Fruit fly (Drosophila melanogaster) whole organism, prepupa: ENCODE results near the gene Mur18B.

Experiments used
- Blimp-1 ChIP-seq: fragments of 200-800 bp; sonication (Bioruptor generic); optimal IDR thresholded peaks from 3 replicates; lab custom pipeline; 2017; ENCODE audit warnings: missing biosample characterization, missing genetic modification characterization, mild to moderate bottlenecking, moderate library complexity, missing genetic modification reagents
- CG10669 ChIP-seq: fragments of 200-800 bp; sonication (Bioruptor generic); optimal IDR thresholded peaks from 3 replicates; lab custom pipeline; 2018; ENCODE audit warnings: missing biosample characterization, mild to moderate bottlenecking, missing genetic modification characterization, moderate library complexity
- CG11762 ChIP-seq: fragments of 200-800 bp; sonication (Bioruptor generic); optimal IDR thresholded peaks from 3 replicates; lab custom pipeline; 2016; ENCODE audit warnings: missing biosample characterization, missing genetic modification characterization; ENCODE audit not compliant: insufficient read depth
- CG11902 ChIP-seq: fragments of 200-800 bp; sonication (Bioruptor generic); optimal IDR thresholded peaks from 3 replicates; lab custom pipeline; 2016; ENCODE audit warnings: missing biosample characterization, missing genetic modification characterization
- CG15336 ChIP-seq: fragments of 200-800 bp; sonication (Bioruptor generic); IDR thresholded peaks from 2 replicates; pipeline ENCODE4 v1.3.6; 2022; ENCODE audit warnings: missing biosample characterization, missing genetic modification characterization
- CG3032 ChIP-seq: fragments of 200-800 bp; optimal IDR thresholded peaks from 2 replicates; lab custom pipeline; 2019; ENCODE audit warnings: missing biosample characterization, mild to moderate bottlenecking, missing genetic modification characterization, moderate library complexity
- CG32006 ChIP-seq: fragments of 200-800 bp; sonication (Bioruptor generic); optimal IDR thresholded peaks from 3 replicates; lab custom pipeline; 2017; ENCODE audit warnings: missing biosample characterization, mild to moderate bottlenecking, missing genetic modification characterization
- CG34406 ChIP-seq: fragments of 200-800 bp; sonication (Bioruptor generic); optimal IDR thresholded peaks from 3 replicates; lab custom pipeline; 2016; ENCODE audit warnings: missing biosample characterization, missing genetic modification characterization
- CG3919 ChIP-seq: fragments of 200-800 bp; sonication (Bioruptor generic); optimal IDR thresholded peaks from 3 replicates; lab custom pipeline; 2016; ENCODE audit warnings: missing biosample characterization, missing genetic modification characterization
- CG4318 ChIP-seq: fragments of 200-800 bp; sonication (Bioruptor generic); optimal IDR thresholded peaks from 3 replicates; lab custom pipeline; 2017; ENCODE audit warnings: missing biosample characterization, mild to moderate bottlenecking, missing genetic modification characterization
- CG6163 ChIP-seq: fragments of 200-800 bp; sonication (Bioruptor generic); IDR thresholded peaks from 3 replicates; pipeline ENCODE4 v1.3.6; 2022; ENCODE audit warnings: missing biosample characterization, missing genetic modification characterization
- CG6276 ChIP-seq: fragments of 200-800 bp; sonication (Bioruptor generic); optimal IDR thresholded peaks from 2 replicates; lab custom pipeline; 2017; ENCODE audit warnings: missing biosample characterization, mild to moderate bottlenecking, missing genetic modification characterization
- CG6792 ChIP-seq: fragments of 200-800 bp; sonication (Bioruptor generic); optimal IDR thresholded peaks from 3 replicates; lab custom pipeline; 2016; ENCODE audit warnings: missing biosample characterization, missing genetic modification characterization
- CG6808 ChIP-seq: fragments of 200-800 bp; sonication (Bioruptor generic); optimal IDR thresholded peaks from 3 replicates; lab custom pipeline; 2017; ENCODE audit warnings: missing biosample characterization, missing genetic modification characterization, mild to moderate bottlenecking, moderate library complexity, missing genetic modification reagents
- CG6854 ChIP-seq: fragments of 200-800 bp; sonication (Bioruptor generic); optimal IDR thresholded peaks from 2 replicates; lab custom pipeline; 2017; ENCODE audit warnings: missing biosample characterization, mild to moderate bottlenecking, missing genetic modification characterization
- CG7368 ChIP-seq: fragments of 200-800 bp; sonication (Bioruptor generic); optimal IDR thresholded peaks from 3 replicates; lab custom pipeline; 2016; ENCODE audit warnings: missing biosample characterization, missing genetic modification characterization
- CG8119 ChIP-seq: fragments of 200-800 bp; sonication (Bioruptor generic); IDR thresholded peaks from 3 replicates; pipeline ENCODE4 v1.3.6; 2022; ENCODE audit warnings: missing biosample characterization, missing genetic modification characterization
- CG8632 ChIP-seq: fragments of 200-800 bp; sonication (Bioruptor generic); optimal IDR thresholded peaks from 3 replicates; lab custom pipeline; 2016; ENCODE audit warnings: missing biosample characterization, missing genetic modification characterization
- CG9139 ChIP-seq: fragments of 200-800 bp; sonication (Bioruptor generic); optimal IDR thresholded peaks from 3 replicates; lab custom pipeline; 2017; ENCODE audit warnings: missing biosample characterization, mild to moderate bottlenecking, missing genetic modification characterization
- Eip75B ChIP-seq: fragments of 200-800 bp; sonication (Bioruptor generic); optimal IDR thresholded peaks from 3 replicates; lab custom pipeline; 2016; ENCODE audit warnings: missing biosample characterization, missing genetic modification characterization
- Eip78C ChIP-seq: fragments of 200-800 bp; sonication (Bioruptor generic); peaks from one replicate; lab custom pipeline; 2016; ENCODE audit warnings: missing biosample characterization, missing genetic modification characterization
- Eip93F ChIP-seq: fragments of 200-800 bp; sonication (Bioruptor generic); optimal IDR thresholded peaks from 2 replicates; lab custom pipeline; 2016; ENCODE audit warnings: missing biosample characterization, mild to moderate bottlenecking, missing genetic modification characterization
- Ets21C ChIP-seq: fragments of 200-800 bp; sonication (Bioruptor generic); optimal IDR thresholded peaks from 3 replicates; lab custom pipeline; 2016; ENCODE audit warnings: missing biosample characterization, missing genetic modification characterization
- Ets96B ChIP-seq: fragments of 200-800 bp; optimal IDR thresholded peaks from 2 replicates; lab custom pipeline; 2019; ENCODE audit warnings: missing biosample characterization, mild to moderate bottlenecking, missing genetic modification characterization, moderate library complexity
- Hr38 ChIP-seq: sonication (Bioruptor generic); optimal IDR thresholded peaks from 2 replicates; lab custom pipeline; 2016; ENCODE audit warnings: missing biosample characterization, missing genetic modification characterization
- Hr39 ChIP-seq: fragments of 200-800 bp; sonication (Bioruptor generic); optimal IDR thresholded peaks from 2 replicates; lab custom pipeline; 2016; ENCODE audit warnings: missing biosample characterization, missing genetic modification characterization
- Hr4 ChIP-seq: fragments of 200-800 bp; sonication (Bioruptor generic); optimal IDR thresholded peaks from 3 replicates; lab custom pipeline; 2016; ENCODE audit warnings: missing biosample characterization, missing genetic modification characterization
- Smox ChIP-seq: fragments of 200-800 bp; sonication (Bioruptor generic); optimal IDR thresholded peaks from 3 replicates; lab custom pipeline; 2016; ENCODE audit warnings: missing biosample characterization, missing genetic modification characterization
- Sox102F ChIP-seq: fragments of 200-800 bp; sonication (Bioruptor generic); optimal IDR thresholded peaks from 2 replicates; lab custom pipeline; 2016; ENCODE audit warnings: missing biosample characterization, mild to moderate bottlenecking, missing genetic modification characterization
- Sox14 ChIP-seq: fragments of 200-800 bp; sonication (Bioruptor generic); optimal IDR thresholded peaks from 3 replicates; lab custom pipeline; 2016; ENCODE audit warnings: missing biosample characterization, missing genetic modification characterization
- Sox15 ChIP-seq: fragments of 200-800 bp; sonication (Bioruptor generic); optimal IDR thresholded peaks from 3 replicates; lab custom pipeline; 2016; ENCODE audit warnings: missing biosample characterization, missing genetic modification characterization
- achi ChIP-seq: fragments of 200-800 bp; sonication (Bioruptor generic); optimal IDR thresholded peaks from 3 replicates; lab custom pipeline; 2016; ENCODE audit warnings: missing biosample characterization, missing genetic modification characterization
- acj6 ChIP-seq: fragments of 200-800 bp; sonication (Bioruptor generic); optimal IDR thresholded peaks from 3 replicates; lab custom pipeline; 2016; ENCODE audit warnings: missing biosample characterization, missing genetic modification characterization
- cyc ChIP-seq: fragments of 200-800 bp; sonication (Bioruptor generic); optimal IDR thresholded peaks from 3 replicates; lab custom pipeline; 2016; ENCODE audit warnings: missing biosample characterization, missing genetic modification characterization
- eg ChIP-seq: fragments of 200-800 bp; sonication (Bioruptor generic); IDR thresholded peaks from 3 replicates; pipeline ENCODE4 v1.3.6; 2022; ENCODE audit warnings: missing biosample characterization, missing genetic modification characterization
- fd85E ChIP-seq: fragments of 200-800 bp; sonication (Bioruptor generic); optimal IDR thresholded peaks from 3 replicates; lab custom pipeline; 2016; ENCODE audit warnings: missing biosample characterization, missing genetic modification characterization
- fkh ChIP-seq: fragments of 200-800 bp; sonication (Bioruptor generic); optimal IDR thresholded peaks from 3 replicates; lab custom pipeline; 2017; ENCODE audit warnings: missing biosample characterization, mild to moderate bottlenecking, missing genetic modification characterization, moderate library complexity
- net ChIP-seq: fragments of 200-800 bp; sonication (Bioruptor generic); optimal IDR thresholded peaks from 3 replicates; lab custom pipeline; 2016; ENCODE audit warnings: missing biosample characterization, missing genetic modification characterization
- pdm3 ChIP-seq: fragments of 200-800 bp; sonication (Bioruptor generic); optimal IDR thresholded peaks from 3 replicates; lab custom pipeline; 2016; ENCODE audit warnings: missing biosample characterization, missing genetic modification characterization
- ss ChIP-seq, 2 experiments: fragments of 200-800 bp; sonication (Bioruptor generic); optimal IDR thresholded peaks; 2 replicates in 1 of 2; 3 replicates in 1 of 2; lab custom pipeline; 2017 to 2018; ENCODE audit warnings: mild to moderate bottlenecking in 2 of 2, missing biosample characterization in 2 of 2, missing genetic modification characterization in 2 of 2, moderate library complexity in 1 of 2
- svp ChIP-seq: fragments of 200-800 bp; sonication (Bioruptor generic); peaks from one replicate; lab custom pipeline; 2016; ENCODE audit warnings: missing biosample characterization, missing genetic modification characterization
- vri ChIP-seq: fragments of 200-800 bp; sonication (Bioruptor generic); optimal IDR thresholded peaks from 3 replicates; lab custom pipeline; 2016; ENCODE audit warnings: missing biosample characterization, mild to moderate bottlenecking, missing genetic modification characterization

Mur18B gene

dm6 chrX:19172955-19173354, 40.1 kb upstream of the Mur18B start (continued):
- TF ChIP-seq CG11902 (GFP tag; lab: Kevin White, UChicago): no peak
- TF ChIP-seq Eip78C: peak; percentile 85
- no peak for TF ChIP-seq Blimp-1 (GFP tag; lab: Kevin White, UChicago)
- TF ChIP-seq CG11762 (GFP tag; lab: Kevin White, UChicago): no peak
- TF ChIP-seq Smox: no peak
- TF ChIP-seq CG6808: peak; percentile 41
- peak; percentile 9 for TF ChIP-seq Hr39
- TF ChIP-seq svp: no peak
- no peak for TF ChIP-seq fd85E (GFP tag; lab: Kevin White, UChicago)
- TF ChIP-seq Sox102F (GFP tag; lab: Kevin White, UChicago): no peak
- TF ChIP-seq vri (GFP tag; lab: Kevin White, UChicago): no peak
- TF ChIP-seq CG10669 (GFP tag; lab: Kevin White, UChicago): peak; percentile 62
- peak; percentile 39 for TF ChIP-seq ss (GFP tag; optimal IDR thresholded peaks at IDR 0.05; lab: Kevin White, UChicago)
- TF ChIP-seq Eip75B: peak; percentile 35

dm6 chrX:19174092-19174491, 39.0 kb upstream of the Mur18B start:
- TF ChIP-seq svp (peak; percentile 13), Eip78C (peak; percentile 36), CG15336 (GFP tag; lab: Robert Waterston, UW) (no peak)

- TF ChIP-seq CG6854 (peak; percentile 7), ss (GFP tag; optimal IDR thresholded peaks at IDR 0.05; lab: Kevin White, UChicago) (peak in 1 of 2 experiments; percentile 9), Eip78C (peak; percentile 33), CG34406 (GFP tag; lab: Kevin White, UChicago) (no peak), CG11762 (GFP tag; lab: Kevin White, UChicago) (no peak)
Measured at dm6 chrX:19174850-19175571, 38.0 kb upstream of the Mur18B start, which contains the start of gene CG33939. Gene CG33939 (minus strand): TSS chrX:19174900.

- TF ChIP-seq net (peak; percentile 65), Smox (peak; percentile 81), fd85E (GFP tag; lab: Kevin White, UChicago) (no peak), CG8632 (peak; percentile 64), CG7368 (GFP tag; lab: Kevin White, UChicago) (peak; percentile 53), CG10669 (GFP tag; lab: Kevin White, UChicago) (peak; percentile 61), Hr38 (no peak), CG15336 (GFP tag; lab: Robert Waterston, UW) (peak; percentile 47; the same call in 1 of the 2 replicates), cyc (GFP tag; lab: Kevin White, UChicago) (peak; percentile 76), CG8119 (peak; percentile 53; the same call in 2 of the 3 replicates), CG3032 (tag; lab: Kevin White, UChicago) (peak; percentile 66), CG9139 (no peak), Sox14 (GFP tag; lab: Kevin White, UChicago) (peak; percentile 80), CG11902 (GFP tag; lab: Kevin White, UChicago) (peak; percentile 54), svp (peak; percentile 78), acj6 (peak; percentile 80), CG3919 (peak; percentile 67), Eip93F (GFP tag; lab: Kevin White, UChicago) (peak; percentile 40), achi (peak; percentile 79), ss (GFP tag; optimal IDR thresholded peaks at IDR 0.05; lab: Kevin White, UChicago) (peak in 1 of 2 experiments; percentile 54), CG6854 (no peak), CG32006 (GFP tag; lab: Kevin White, UChicago) (peak; percentile 80), Blimp-1 (GFP tag; lab: Kevin White, UChicago) (peak; percentile 8), vri (GFP tag; lab: Kevin White, UChicago) (no peak), eg (GFP tag; lab: Robert Waterston, UW) (no peak; the same call in 2 of the 3 replicates), CG6276 (GFP tag; lab: Kevin White, UChicago) (peak; percentile 29), Ets96B (tag; lab: Kevin White, UChicago) (peak; percentile 54), CG4318 (GFP tag; lab: Kevin White, UChicago) (peak; percentile 65), CG6163 (GFP tag; lab: Robert Waterston, UW) (peak; percentile 57; the same call in 2 of the 3 replicates), Hr4 (peak; percentile 80), CG6808 (no peak), Ets21C (GFP tag; lab: Kevin White, UChicago) (peak; percentile 76), Sox15 (GFP tag; lab: Kevin White, UChicago) (peak; percentile 62), pdm3 (GFP tag; lab: Kevin White, UChicago) (peak; percentile 85), fkh (GFP tag; lab: Kevin White, UChicago) (no peak), CG6792 (GFP tag; lab: Kevin White, UChicago) (peak; percentile 68)
Measured at dm6 chrX:19179696-19180255, 33.3 kb upstream of the Mur18B start, which contains the start of the genes CG7556 and CG7453. Gene CG7556 (minus strand): TSS chrX:19179830. Gene CG7453 (plus strand): TSS chrX:19180173.
